Fruit fly (Drosophila melanogaster) whole organism, larva: ENCODE results near the gene klu.

Experiments used
- noc ChIP-seq: fragments of 200-800 bp; sonication (Bioruptor generic); optimal IDR thresholded peaks from 3 replicates; lab custom pipeline; 2019; ENCODE audit warnings: missing biosample characterization, mild to moderate bottlenecking, missing genetic modification characterization, moderate library complexity

Gene klu

dm6 chr3L:10949685-10950286 lies 59.2 kb downstream of the klu start:
- no peak for TF ChIP-seq noc (tag; lab: Kevin White, UChicago)

- TF ChIP-seq noc (tag; lab: Kevin White, UChicago) = no peak
Observed at dm6 chr3L:10946717-10947280, 62.2 kb downstream of the klu start.

dm6 chr3L:10942541-10942940 lies 66.4 kb downstream of the klu start:
- TF ChIP-seq noc (tag; lab: Kevin White, UChicago) = no peak

- TF ChIP-seq noc (tag; lab: Kevin White, UChicago) = no peak
Observed at dm6 chr3L:10940312-10940711, 68.7 kb downstream of the klu start.

- no peak for TF ChIP-seq noc (tag; lab: Kevin White, UChicago)
Observed at dm6 chr3L:10938108-10938507, 70.9 kb downstream of the klu start.

dm6 chr3L:10934983-10935539 lies 73.9 kb downstream of the klu start:
- no peak for TF ChIP-seq noc (tag; lab: Kevin White, UChicago)

dm6 chr3L:10931430-10931829 lies 77.6 kb downstream of the klu start:
- no peak for TF ChIP-seq noc (tag; lab: Kevin White, UChicago)
